Worm (Caenorhabditis elegans): ENCODE results near the gene D1086.21.
A peak's percentile ranks its signal among the peaks of the same experiment; 100 is the strongest.

Gene D1086.21

DNA sequence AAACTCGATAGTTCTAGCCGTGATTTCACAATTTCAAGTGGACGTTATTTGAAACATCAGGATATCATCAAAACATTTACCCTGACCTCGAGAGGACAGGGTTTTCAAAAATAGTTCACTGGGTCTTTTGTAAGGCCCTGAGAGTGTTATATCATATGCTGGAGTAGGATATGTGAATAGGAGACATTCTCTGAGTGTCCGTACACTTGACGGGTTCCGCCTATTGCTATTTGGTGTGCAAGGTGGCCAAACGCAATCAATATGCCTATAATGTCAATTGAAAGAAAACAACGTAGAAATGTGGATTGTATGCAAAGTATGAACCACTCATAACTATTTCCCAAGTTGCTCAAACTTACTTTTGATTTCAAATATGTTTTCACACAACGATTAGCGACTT lies 32.8 kb downstream of the D1086.21 start:
- TF ChIP-seq madf-9 (GFP tag; conservative IDR thresholded peaks at IDR 0.05), result no peak
- no peak for TF ChIP-seq unc-130 (GFP tag; optimal IDR thresholded peaks at IDR 0.05)
- no peak for TF ChIP-seq pha-4 (GFP tag; IDR thresholded peaks at IDR 0.05)
- no peak for TF ChIP-seq pha-4 (tag; optimal IDR thresholded peaks at IDR 0.05)
- TF ChIP-seq ceh-62 (tag; optimal IDR thresholded peaks at IDR 0.05), result no peak
- TF ChIP-seq unc-62 (GFP tag; optimal IDR thresholded peaks at IDR 0.05 in 1 of 2), result peak in 1 of 2 experiments; percentile 45
- TF ChIP-seq unc-62 (tag; optimal IDR thresholded peaks at IDR 0.05), result no peak

DNA sequence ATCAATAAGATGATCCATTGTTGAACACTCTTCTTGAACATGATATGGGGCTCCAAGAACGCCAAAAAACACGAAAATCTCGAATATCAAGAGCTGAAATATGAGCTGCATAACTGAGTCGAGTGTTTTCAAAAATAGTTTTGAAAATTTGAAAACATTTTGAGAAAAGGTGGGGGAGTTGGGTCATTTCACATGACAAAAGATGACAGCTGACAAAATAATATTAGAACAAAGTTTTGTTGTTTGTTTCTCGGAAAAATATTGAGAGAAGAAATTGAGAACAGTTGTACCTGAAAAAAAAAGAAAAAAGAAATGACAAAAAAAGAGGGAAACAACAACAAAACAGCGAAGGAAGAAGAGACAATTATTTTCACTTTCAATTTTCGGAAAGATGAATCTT lies 34.0 kb downstream of the D1086.21 start, which contains the start of the genes D1086.2 and D1086.1:
TSS of gene D1086.2 (minus strand) at position 150 of the 400 bp plus-strand sequence.
TSS of gene D1086.1 (plus strand) at position 340 of the 400 bp plus-strand sequence.
- TF ChIP-seq aha-1 (tag), result peak; percentile 39
- TF ChIP-seq unc-39 (tag; optimal IDR thresholded peaks at IDR 0.05), result no peak
- peak in 1 of 2 experiments; percentile 94 for TF ChIP-seq daf-16 (GFP tag; optimal IDR thresholded peaks at IDR 0.05)
- TF ChIP-seq daf-16 (tag; optimal IDR thresholded peaks at IDR 0.05), result no peak
- TF ChIP-seq lim-7 (GFP tag; IDR thresholded peaks at IDR 0.05), result no peak
- no peak for TF ChIP-seq F49E8.2 (tag; optimal IDR thresholded peaks at IDR 0.05; ENCODE audit: borderline replicate concordance)

DNA sequence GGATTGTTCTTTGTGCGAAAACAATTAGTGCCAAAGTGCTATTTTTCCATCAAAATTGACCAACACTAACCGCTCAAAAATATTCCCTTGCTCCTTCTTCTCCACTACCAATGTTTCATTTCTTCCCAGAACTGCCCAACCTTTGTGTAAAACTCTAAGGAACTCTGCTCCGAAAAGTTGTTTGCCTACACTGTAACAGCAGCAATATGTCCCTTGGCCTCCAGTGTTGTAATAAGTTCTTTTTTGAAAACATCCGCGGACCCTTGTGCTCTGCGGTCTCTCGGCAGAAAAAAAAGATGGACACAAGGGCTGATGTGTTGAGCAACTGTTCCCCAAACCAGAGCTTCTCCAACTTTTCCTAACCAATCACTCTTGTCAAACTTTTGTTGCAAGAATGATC lies 36.4 kb downstream of the D1086.21 start, which contains the start of gene D1086.12:
TSS of gene D1086.12 (plus strand) at position 301 of the 400 bp plus-strand sequence.
- TF ChIP-seq T20F7.1 (GFP tag; optimal IDR thresholded peaks at IDR 0.05), result no peak
- peak; percentile 23 for TF ChIP-seq hlh-11 (tag; optimal IDR thresholded peaks at IDR 0.05)
- no peak for TF ChIP-seq egl-43 (GFP tag; IDR thresholded peaks at IDR 0.05)
- peak in 1 of 2 experiments; percentile 59 for TF ChIP-seq daf-16 (GFP tag; optimal IDR thresholded peaks at IDR 0.05)
- no peak for TF ChIP-seq daf-16 (tag; optimal IDR thresholded peaks at IDR 0.05)
- no peak for TF ChIP-seq lir-3 (tag; optimal IDR thresholded peaks at IDR 0.05)
- TF ChIP-seq fkh-10 (GFP tag; optimal IDR thresholded peaks at IDR 0.05), result no peak

DNA sequence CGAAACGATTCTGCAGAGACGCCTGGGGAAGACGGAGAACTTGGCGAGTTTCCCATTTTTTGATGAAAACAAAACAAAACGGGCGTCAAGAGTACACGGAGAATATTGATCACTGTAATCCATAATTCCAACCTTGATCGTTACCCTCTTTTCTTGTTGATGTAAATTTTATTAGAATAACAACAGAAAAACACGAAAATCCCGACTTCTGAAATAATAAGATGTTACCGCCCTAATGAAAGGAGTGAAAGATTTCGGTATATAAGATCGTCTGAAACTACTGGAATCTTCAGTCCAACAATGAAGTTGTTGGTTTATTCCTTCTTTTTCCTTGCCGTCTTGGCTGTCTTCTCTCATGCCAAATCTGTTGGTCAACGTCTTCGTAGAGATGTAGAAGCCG lies 39.4 kb downstream of the D1086.21 start, which contains the start of gene D1086.9:
TSS of gene D1086.9 (plus strand) at position 301 of the 400 bp plus-strand sequence.
- TF ChIP-seq nhr-6 (tag; optimal IDR thresholded peaks at IDR 0.05), result no peak
- no peak for TF ChIP-seq php-3 (GFP tag; IDR thresholded peaks at IDR 0.05)
- TF ChIP-seq mdl-1 (tag; optimal IDR thresholded peaks at IDR 0.05), result no peak
- TF ChIP-seq zfp-2 (tag; optimal IDR thresholded peaks at IDR 0.05), result no peak
- TF ChIP-seq gei-8 (GFP tag; optimal IDR thresholded peaks at IDR 0.05), result no peak

DNA sequence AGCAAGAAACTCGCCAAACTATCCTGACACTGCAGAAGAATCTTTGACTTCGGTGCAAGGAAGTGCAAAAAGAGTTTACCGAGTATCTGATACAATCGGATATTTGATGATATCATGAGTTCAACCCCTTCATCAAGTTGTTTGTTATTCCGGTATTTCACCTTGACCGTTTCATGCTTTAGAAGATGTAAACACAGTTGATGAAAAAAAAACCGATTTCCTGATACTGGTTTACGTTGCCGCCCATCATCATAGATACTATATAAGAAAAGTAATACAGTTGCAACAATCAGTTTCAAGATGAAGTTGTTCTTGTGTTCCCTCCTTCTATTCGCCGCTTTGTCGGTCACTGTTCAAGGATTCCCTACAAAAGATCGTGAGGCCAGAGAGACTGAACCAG lies 43.0 kb downstream of the D1086.21 start, which contains the start of gene H39E23.3:
TSS of gene H39E23.3 (plus strand) at position 301 of the 400 bp plus-strand sequence.
- no peak for TF ChIP-seq dve-1 (tag; optimal IDR thresholded peaks at IDR 0.05; ENCODE audit: insufficient read depth)
- no peak for TF ChIP-seq unc-39 (tag; optimal IDR thresholded peaks at IDR 0.05)
- TF ChIP-seq daf-19 (GFP tag; conservative IDR thresholded peaks at IDR 0.05), result no peak
- TF ChIP-seq aly-2 (tag; optimal IDR thresholded peaks at IDR 0.05), result no peak
- no peak for TF ChIP-seq D1046.2 (GFP tag; IDR thresholded peaks at IDR 0.05)
- TF ChIP-seq unc-130 (GFP tag; optimal IDR thresholded peaks at IDR 0.05), result no peak
- no peak for TF ChIP-seq skn-1 (tag; optimal IDR thresholded peaks at IDR 0.05)
- TF ChIP-seq daf-8 (GFP tag; IDR thresholded peaks at IDR 0.05), result no peak
- no peak for TF ChIP-seq nhr-102 (tag; optimal IDR thresholded peaks at IDR 0.05)

DNA sequence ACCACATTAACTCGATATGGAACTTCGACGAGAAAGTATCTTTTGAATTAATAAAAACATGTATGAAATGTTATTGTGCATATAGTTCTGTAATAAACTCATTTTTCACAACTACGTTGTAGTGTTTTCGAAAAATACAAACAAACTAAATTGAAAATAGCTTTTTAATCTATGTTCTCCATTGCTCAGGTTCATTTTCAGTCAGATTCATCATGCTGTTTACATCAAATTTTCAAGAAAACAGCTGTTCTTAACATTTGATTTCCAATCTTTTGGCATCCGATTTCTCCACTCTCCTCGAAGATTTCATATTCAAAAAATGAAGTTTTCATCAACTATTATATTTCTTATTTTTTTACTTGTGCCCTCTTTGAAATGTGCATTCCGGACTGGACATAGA lies 45.5 kb downstream of the D1086.21 start, which contains the start of gene H39E23.2:
TSS of gene H39E23.2 (plus strand) at position 301 of the 400 bp plus-strand sequence.
- TF ChIP-seq nhr-42 (GFP tag; IDR thresholded peaks at IDR 0.05), result no peak
- no peak for TF ChIP-seq hlh-11 (tag; optimal IDR thresholded peaks at IDR 0.05)
- no peak for TF ChIP-seq dmd-6 (GFP tag; IDR thresholded peaks at IDR 0.05)
- no peak for TF ChIP-seq aly-2 (tag; optimal IDR thresholded peaks at IDR 0.05)
- no peak for TF ChIP-seq F26F4.8 (GFP tag; conservative IDR thresholded peaks at IDR 0.05)
- TF ChIP-seq nhr-237 (tag; optimal IDR thresholded peaks at IDR 0.05), result no peak
- no peak for TF ChIP-seq T26A8.4 (GFP tag; IDR thresholded peaks at IDR 0.05)

Data from whole organism, L4 larva.